Worm (Caenorhabditis elegans): Measurements from ENCODE around the gene lim-6.

DNA sequence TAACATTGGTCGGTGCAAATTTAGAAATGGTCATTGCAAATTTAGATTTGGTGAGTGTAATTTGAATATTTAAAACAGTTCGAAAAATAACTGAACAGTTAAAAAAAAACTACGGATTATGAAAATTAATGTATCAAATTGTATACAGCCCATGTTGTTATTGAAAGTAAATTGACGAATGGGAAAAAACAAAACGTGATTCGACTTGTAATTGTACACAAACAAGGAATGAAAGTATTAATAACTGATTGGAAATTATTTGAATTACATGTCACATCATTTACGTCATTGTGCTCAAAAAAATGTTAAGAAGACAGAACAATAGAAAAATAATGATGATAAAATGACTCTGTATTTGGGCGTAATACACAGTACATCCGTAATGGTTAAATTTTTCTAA lies 22.1 kb downstream of the lim-6 start:
- TF ChIP-seq him-1 (tag; optimal IDR thresholded peaks at IDR 0.05) (no peak), dao-5 (tag; optimal IDR thresholded peaks at IDR 0.05) (no peak)
